Worm (Caenorhabditis elegans): ENCODE data around the gene F35C5.3.

The F35C5.3 gene

ce11 chrII:12878697-12879096 is 9.9 kb upstream of the F35C5.3 start (continued):
- TF ChIP-seq ZK546.5 (tag; optimal IDR thresholded peaks at IDR 0.05), result no peak
- no peak for TF ChIP-seq eor-1 (tag; optimal IDR thresholded peaks at IDR 0.05)
- no peak for TF ChIP-seq skn-1 (tag; optimal IDR thresholded peaks at IDR 0.05)

- TF ChIP-seq pqm-1 (tag; optimal IDR thresholded peaks at IDR 0.05) (peak; percentile 17), elt-2 (tag; optimal IDR thresholded peaks at IDR 0.05) (peak; percentile 89), lsy-12 (tag; optimal IDR thresholded peaks at IDR 0.05) (no peak), fos-1 (tag; optimal IDR thresholded peaks at IDR 0.05) (no peak), ceh-28 (tag; optimal IDR thresholded peaks at IDR 0.05) (no peak), unc-62 (GFP tag; optimal IDR thresholded peaks at IDR 0.05) (no peak), nfya-1 (tag; optimal IDR thresholded peaks at IDR 0.05; ENCODE audit: insufficient read depth) (no peak)
Observed at ce11 chrII:12879758-12880157, 8.8 kb upstream of the F35C5.3 start.

DNA sequence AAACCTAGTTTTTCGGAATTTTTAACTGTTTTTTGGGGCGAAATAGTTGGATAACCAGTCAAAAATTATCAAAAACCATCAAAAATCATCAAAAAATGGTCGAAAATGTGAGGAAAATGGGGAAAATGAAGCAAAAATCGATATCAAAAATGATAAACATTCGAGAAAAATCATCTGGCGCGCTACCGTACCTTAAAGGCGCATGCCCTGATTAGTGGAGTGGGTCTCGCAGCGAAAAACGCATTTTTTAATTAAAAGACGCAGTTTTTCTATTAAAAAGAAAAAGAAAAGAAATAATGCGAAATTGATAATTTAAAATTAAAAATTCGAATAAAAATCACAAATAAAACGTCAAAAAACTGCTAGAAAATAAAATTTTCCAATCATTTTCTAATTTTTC is 8.2 kb upstream of the F35C5.3 start, which contains the start of gene F35C5.1:
TSS of gene F35C5.1 (plus strand) at position 399 of the 400 bp plus-strand sequence.
- TF ChIP-seq nhr-28 (tag; optimal IDR thresholded peaks at IDR 0.05) (no peak), nhr-67 (tag; optimal IDR thresholded peaks at IDR 0.05) (no peak), eor-1 (tag; optimal IDR thresholded peaks at IDR 0.05) (no peak), ZK546.5 (tag; optimal IDR thresholded peaks at IDR 0.05) (no peak), aly-2 (tag; optimal IDR thresholded peaks at IDR 0.05) (no peak), tbx-2 (tag; optimal IDR thresholded peaks at IDR 0.05) (no peak), nhr-43 (tag; optimal IDR thresholded peaks at IDR 0.05; ENCODE audit: poor library complexity, severe bottlenecking) (no peak), unc-39 (tag; optimal IDR thresholded peaks at IDR 0.05) (no peak), jun-1 (tag; optimal IDR thresholded peaks at IDR 0.05) (no peak)

- TF ChIP-seq lin-15B (tag; optimal IDR thresholded peaks at IDR 0.05) (no peak), lin-39 (tag; optimal IDR thresholded peaks at IDR 0.05) (no peak), nhr-67 (tag; optimal IDR thresholded peaks at IDR 0.05) (no peak), lsy-12 (tag; optimal IDR thresholded peaks at IDR 0.05) (no peak), mml-1 (tag; optimal IDR thresholded peaks at IDR 0.05) (no peak), sea-2 (GFP tag; optimal IDR thresholded peaks at IDR 0.05) (no peak), ama-1 (optimal IDR thresholded peaks at IDR 0.05) (no peak)
Observed at ce11 chrII:12884972-12885371, 3.6 kb upstream of the F35C5.3 start, which contains the start of gene sra-14. Gene sra-14, plus strand, starts transcription at chrII:12885272.

DNA sequence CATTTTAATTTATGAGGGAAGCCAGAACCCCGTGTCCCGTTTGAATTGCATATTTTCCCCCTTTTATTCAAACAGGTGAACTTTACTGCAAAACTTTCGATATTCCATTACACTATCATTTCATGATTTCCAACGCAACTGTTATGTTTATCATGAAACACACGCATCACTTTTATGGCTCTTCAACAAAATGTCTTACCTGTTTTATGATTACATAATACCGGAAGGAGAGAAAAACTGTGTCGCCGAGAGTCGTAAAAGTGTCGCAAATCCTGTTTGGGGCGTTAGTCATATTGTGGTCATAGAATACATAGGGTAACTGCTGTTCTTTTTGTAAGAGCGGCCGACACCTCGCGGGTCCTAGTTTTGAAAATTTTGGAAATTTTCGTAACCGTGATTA is 3.8 kb downstream of the F35C5.3 start:
- TF ChIP-seq zag-1 (tag; optimal IDR thresholded peaks at IDR 0.05), result no peak
- TF ChIP-seq nhr-67 (tag; optimal IDR thresholded peaks at IDR 0.05), result no peak
- no peak for TF ChIP-seq daf-12 (tag; optimal IDR thresholded peaks at IDR 0.05)
- TF ChIP-seq pqm-1 (tag; optimal IDR thresholded peaks at IDR 0.05), result peak; percentile 18
- no peak for TF ChIP-seq nhr-23 (tag; optimal IDR thresholded peaks at IDR 0.05)
- TF ChIP-seq nhr-43 (tag; optimal IDR thresholded peaks at IDR 0.05; ENCODE audit: poor library complexity, severe bottlenecking), result no peak
- TF ChIP-seq jun-1 (tag; optimal IDR thresholded peaks at IDR 0.05), result peak; percentile 26
- TF ChIP-seq elt-2 (tag; optimal IDR thresholded peaks at IDR 0.05), result peak; percentile 57

ce11 chrII:12895078-12895670 is 6.6 kb downstream of the F35C5.3 start, which contains the start of the genes clec-62 and clec-63:
Gene clec-62, minus strand, starts transcription at chrII:12895128.
Gene clec-63, plus strand, starts transcription at chrII:12895638.
- TF ChIP-seq snpc-4 (tag; optimal IDR thresholded peaks at IDR 0.05) (no peak), lin-15B (tag; optimal IDR thresholded peaks at IDR 0.05) (no peak), fkh-2 (tag; optimal IDR thresholded peaks at IDR 0.05) (no peak), nhr-237 (tag; optimal IDR thresholded peaks at IDR 0.05) (no peak), pqm-1 (tag; optimal IDR thresholded peaks at IDR 0.05) (peak; percentile 72), jun-1 (tag; optimal IDR thresholded peaks at IDR 0.05) (peak; percentile 30), nhr-43 (tag; optimal IDR thresholded peaks at IDR 0.05; ENCODE audit: poor library complexity, severe bottlenecking) (no peak), unc-39 (tag; optimal IDR thresholded peaks at IDR 0.05) (no peak), R02D3.7 (tag; optimal IDR thresholded peaks at IDR 0.05) (no peak), elt-2 (tag; optimal IDR thresholded peaks at IDR 0.05) (peak; percentile 96), aly-2 (tag; optimal IDR thresholded peaks at IDR 0.05) (no peak), pha-4 (tag; optimal IDR thresholded peaks at IDR 0.05) (peak; percentile 39), skn-1 (tag; optimal IDR thresholded peaks at IDR 0.05) (no peak), elt-1 (tag; optimal IDR thresholded peaks at IDR 0.05) (no peak)
